Fruit fly (Drosophila melanogaster) whole organism, embryonic: ENCODE results near the gene CG15740.
A peak's percentile ranks its signal among the peaks of the same experiment; 100 is the strongest.

ENCODE experiments used
- CG11247 ChIP-seq: fragments of 200-800 bp; sonication (Bioruptor generic); IDR thresholded peaks from 2 replicates; pipeline ENCODE4 v1.3.6; 2022; ENCODE audit warnings: missing biosample characterization, missing genetic modification characterization
- CG11695 ChIP-seq: fragments of 200-800 bp; sonication (Bioruptor generic); IDR thresholded peaks from 3 replicates; pipeline ENCODE4 v1.3.6; 2022; ENCODE audit warnings: missing biosample characterization, missing genetic modification characterization
- CG12236 ChIP-seq: fragments of 200-800 bp; sonication (Bioruptor generic); optimal IDR thresholded peaks from 2 replicates; lab custom pipeline; 2016; ENCODE audit warnings: missing biosample characterization, missing genetic modification characterization
- CG14014 ChIP-seq: fragments of 200-800 bp; sonication (Bioruptor generic); IDR thresholded peaks from 2 replicates; pipeline ENCODE4 v1.3.6; 2022; ENCODE audit warnings: missing biosample characterization, missing genetic modification characterization
- CG16779 ChIP-seq: fragments of 200-800 bp; sonication (Bioruptor generic); IDR thresholded peaks from 2 replicates; pipeline ENCODE4 v1.3.6; 2022; ENCODE audit warnings: missing biosample characterization, missing genetic modification characterization
- CG17612 ChIP-seq: fragments of 200-800 bp; sonication (Bioruptor generic); IDR thresholded peaks from 2 replicates; pipeline ENCODE4 v1.3.6; 2022; ENCODE audit warnings: missing biosample characterization, missing genetic modification characterization
- CG2199 ChIP-seq: fragments of 200-800 bp; sonication (Bioruptor generic); IDR thresholded peaks from 3 replicates; pipeline ENCODE4 v1.3.6; 2022; ENCODE audit warnings: missing biosample characterization, missing genetic modification characterization
- CG31441 ChIP-seq: fragments of 200-800 bp; sonication (Bioruptor generic); IDR thresholded peaks from 2 replicates; pipeline ENCODE4 v1.3.6; 2022; ENCODE audit warnings: missing biosample characterization, missing genetic modification characterization
- CG32532 ChIP-seq: fragments of 200-800 bp; sonication (Bioruptor generic); IDR thresholded peaks from 2 replicates; pipeline ENCODE4 v1.3.6; 2022; ENCODE audit warnings: missing biosample characterization, missing genetic modification characterization
- CG33557 ChIP-seq: fragments of 200-800 bp; sonication (Bioruptor generic); optimal IDR thresholded peaks from 2 replicates; lab custom pipeline; 2019; ENCODE audit warnings: missing biosample characterization, mild to moderate bottlenecking, missing genetic modification characterization, moderate library complexity
- CG3407 ChIP-seq: fragments of 200-800 bp; sonication (Bioruptor generic); optimal IDR thresholded peaks from 2 replicates; lab custom pipeline; 2018; ENCODE audit warnings: missing biosample characterization, mild to moderate bottlenecking, missing genetic modification characterization
- CG5180 ChIP-seq: fragments of 200-800 bp; sonication (Bioruptor generic); optimal IDR thresholded peaks from 3 replicates; lab custom pipeline; 2017; ENCODE audit warnings: missing biosample characterization, missing genetic modification characterization, mild to moderate bottlenecking, moderate library complexity, missing genetic modification reagents
- CG7963 ChIP-seq: fragments of 200-800 bp; sonication (Bioruptor generic); IDR thresholded peaks from 3 replicates; pipeline ENCODE4 v1.3.6; 2022; ENCODE audit warnings: missing biosample characterization, missing genetic modification characterization; ENCODE audit not compliant: partially characterized antibody
- CG8089 ChIP-seq: fragments of 200-800 bp; sonication (Bioruptor generic); optimal IDR thresholded peaks from 3 replicates; lab custom pipeline; 2016; ENCODE audit warnings: missing biosample characterization, missing genetic modification characterization
- CG8765 ChIP-seq: fragments of 200-800 bp; sonication (Bioruptor generic); IDR thresholded peaks from 2 replicates; pipeline ENCODE4 v1.3.6; 2022; ENCODE audit warnings: missing biosample characterization, missing genetic modification characterization
- Camta ChIP-seq: fragments of 200-800 bp; sonication (Bioruptor generic); optimal IDR thresholded peaks from 2 replicates; lab custom pipeline; 2016; ENCODE audit warnings: missing biosample characterization, missing genetic modification characterization
- CoRest ChIP-seq: fragments of 200-800 bp; sonication (Bioruptor generic); optimal IDR thresholded peaks from 3 replicates; lab custom pipeline; 2018; ENCODE audit warnings: missing biosample characterization, mild to moderate bottlenecking, missing genetic modification characterization, moderate library complexity
- Doc3 ChIP-seq: fragments of 200-800 bp; sonication (Bioruptor generic); IDR thresholded peaks from 3 replicates; pipeline ENCODE4 v1.3.6; 2022; ENCODE audit warnings: missing biosample characterization, missing genetic modification characterization; ENCODE audit not compliant: partially characterized antibody
- Dref ChIP-seq: fragments of 200-800 bp; sonication (Bioruptor generic); IDR thresholded peaks from 2 replicates; pipeline ENCODE4 v1.3.6; 2022; ENCODE audit warnings: missing biosample characterization, missing genetic modification characterization
- Ets97D ChIP-seq: fragments of 200-800 bp; sonication (Bioruptor generic); optimal IDR thresholded peaks from 3 replicates; lab custom pipeline; 2016; ENCODE audit warnings: missing biosample characterization, missing genetic modification characterization
- MBD-R2 ChIP-seq: fragments of 200-800 bp; sonication (Bioruptor generic); IDR thresholded peaks from 2 replicates; pipeline ENCODE4 v1.3.6; 2022; ENCODE audit warnings: missing biosample characterization, missing genetic modification characterization
- MTF-1 ChIP-seq: fragments of 200-800 bp; sonication (Bioruptor generic); optimal IDR thresholded peaks from 2 replicates; lab custom pipeline; 2018; ENCODE audit warnings: missing biosample characterization, mild to moderate bottlenecking, missing genetic modification characterization, borderline replicate concordance
- NfI ChIP-seq: fragments of 200-800 bp; sonication (Bioruptor generic); optimal IDR thresholded peaks from 3 replicates; lab custom pipeline; 2018; ENCODE audit warnings: missing biosample characterization, mild to moderate bottlenecking, missing genetic modification characterization, moderate library complexity
- Pdp1 ChIP-seq, 2 experiments: fragments of 200-800 bp; sonication (Bioruptor generic); optimal IDR thresholded peaks; 3 replicates each; lab custom pipeline; 2016; ENCODE audit warnings: missing biosample characterization in 2 of 2, missing genetic modification characterization in 2 of 2, mild to moderate bottlenecking in 1 of 2, moderate library complexity in 1 of 2
- Rfx ChIP-seq: fragments of 200-800 bp; sonication (Bioruptor generic); IDR thresholded peaks from 2 replicates; pipeline ENCODE4 v1.3.6; 2022; ENCODE audit warnings: missing biosample characterization, missing genetic modification characterization
- Sox100B ChIP-seq: fragments of 200-800 bp; sonication (Bioruptor generic); optimal IDR thresholded peaks from 3 replicates; lab custom pipeline; 2018; ENCODE audit warnings: missing biosample characterization, mild to moderate bottlenecking, missing genetic modification characterization
- ato ChIP-seq: fragments of 200-800 bp; sonication (Bioruptor generic); IDR thresholded peaks from 2 replicates; pipeline ENCODE4 v1.3.6; 2022; ENCODE audit warnings: missing biosample characterization, missing genetic modification characterization; ENCODE audit not compliant: partially characterized antibody
- bigmax ChIP-seq: fragments of 200-800 bp; sonication (Bioruptor generic); optimal IDR thresholded peaks from 2 replicates; lab custom pipeline; 2018; ENCODE audit warnings: missing biosample characterization, mild to moderate bottlenecking, missing genetic modification characterization
- cato ChIP-seq: fragments of 200-800 bp; sonication (Bioruptor generic); optimal IDR thresholded peaks from 2 replicates; lab custom pipeline; 2016; ENCODE audit warnings: missing biosample characterization, missing genetic modification characterization, borderline replicate concordance
- ci ChIP-seq: fragments of 200-800 bp; sonication (Bioruptor generic); IDR thresholded peaks from 3 replicates; pipeline ENCODE4 v1.3.6; 2022; ENCODE audit warnings: missing biosample characterization, missing genetic modification characterization
- dpn ChIP-seq, 2 experiments: fragments of 200-800 bp; sonication (Bioruptor generic); optimal IDR thresholded peaks; 3 replicates each; lab custom pipeline; 2016; ENCODE audit warnings: missing biosample characterization in 2 of 2, missing genetic modification characterization in 2 of 2
- emc ChIP-seq: fragments of 200-800 bp; sonication (Bioruptor generic); optimal IDR thresholded peaks from 2 replicates; lab custom pipeline; 2016; ENCODE audit warnings: missing biosample characterization, missing genetic modification characterization
- fd96Cb ChIP-seq: fragments of 200-800 bp; sonication (Bioruptor generic); optimal IDR thresholded peaks from 2 replicates; lab custom pipeline; 2018; ENCODE audit warnings: missing biosample characterization, mild to moderate bottlenecking, missing genetic modification characterization, moderate library complexity
- grn ChIP-seq: fragments of 200-800 bp; sonication (Bioruptor generic); optimal IDR thresholded peaks from 3 replicates; lab custom pipeline; 2017; ENCODE audit warnings: missing biosample characterization, missing genetic modification characterization
- gro ChIP-seq: fragments of 200-800 bp; sonication (Bioruptor generic); optimal IDR thresholded peaks from 2 replicates; lab custom pipeline; 2016; ENCODE audit warnings: missing biosample characterization, missing genetic modification characterization
- ham ChIP-seq: fragments of 200-800 bp; sonication (Bioruptor generic); IDR thresholded peaks from 2 replicates; pipeline ENCODE4 v1.3.6; 2022; ENCODE audit warnings: missing biosample characterization, missing genetic modification characterization
- hth ChIP-seq: fragments of >200 bp; optimal IDR thresholded peaks from 2 replicates; lab custom pipeline; 2017; ENCODE audit warnings: inconsistent platforms
- klu ChIP-seq: fragments of 200-800 bp; sonication (Bioruptor generic); IDR thresholded peaks from 2 replicates; pipeline ENCODE4 v1.3.6; 2022; ENCODE audit warnings: missing biosample characterization, missing genetic modification characterization
- psq ChIP-seq: fragments of 200-800 bp; sonication (Bioruptor generic); optimal IDR thresholded peaks from 2 replicates; lab custom pipeline; 2017; ENCODE audit warnings: missing biosample characterization, missing genetic modification characterization
- repo ChIP-seq: fragments of 200-800 bp; sonication (Bioruptor generic); optimal IDR thresholded peaks from 2 replicates; lab custom pipeline; 2016; ENCODE audit warnings: missing biosample characterization, missing genetic modification characterization
- rib ChIP-seq: fragments of 200-800 bp; sonication (Bioruptor generic); IDR thresholded peaks from 2 replicates; pipeline ENCODE4 v1.3.6; 2022; ENCODE audit warnings: missing biosample characterization, missing genetic modification characterization
- shn ChIP-seq: fragments of 200-800 bp; sonication (Bioruptor generic); optimal IDR thresholded peaks from 3 replicates; lab custom pipeline; 2016; ENCODE audit warnings: missing biosample characterization, missing genetic modification characterization
- slbo ChIP-seq: fragments of 200-800 bp; sonication (Bioruptor generic); IDR thresholded peaks from 2 replicates; pipeline ENCODE4 v1.3.6; 2022; ENCODE audit warnings: missing biosample characterization, missing genetic modification characterization
- sob ChIP-seq: fragments of 200-800 bp; sonication (Bioruptor generic); IDR thresholded peaks from 2 replicates; pipeline ENCODE4 v1.3.6; 2022; ENCODE audit warnings: missing biosample characterization, missing genetic modification characterization
- tna ChIP-seq: fragments of 200-800 bp; sonication (Bioruptor generic); IDR thresholded peaks from 2 replicates; pipeline ENCODE4 v1.3.6; 2022; ENCODE audit warnings: missing biosample characterization, missing genetic modification characterization; ENCODE audit not compliant: partially characterized antibody
- usp ChIP-seq: fragments of >200 bp; optimal IDR thresholded peaks from 2 replicates; lab custom pipeline; 2017; ENCODE audit warnings: missing biosample characterization, missing genetic modification characterization
- vnd ChIP-seq: fragments of 200-800 bp; sonication (Bioruptor generic); IDR thresholded peaks from 3 replicates; pipeline ENCODE4 v1.3.6; 2022; ENCODE audit warnings: missing biosample characterization, missing genetic modification characterization; ENCODE audit not compliant: partially characterized antibody
- wor ChIP-seq: fragments of 200-800 bp; sonication (Bioruptor generic); IDR thresholded peaks from 2 replicates; pipeline ENCODE4 v1.3.6; 2022; ENCODE audit warnings: missing biosample characterization, missing genetic modification characterization
- zen2 ChIP-seq: fragments of 200-800 bp; sonication (Bioruptor generic); IDR thresholded peaks from 3 replicates; pipeline ENCODE4 v1.3.6; 2022; ENCODE audit warnings: missing biosample characterization, missing genetic modification characterization; ENCODE audit not compliant: partially characterized antibody

Gene CG15740

DNA sequence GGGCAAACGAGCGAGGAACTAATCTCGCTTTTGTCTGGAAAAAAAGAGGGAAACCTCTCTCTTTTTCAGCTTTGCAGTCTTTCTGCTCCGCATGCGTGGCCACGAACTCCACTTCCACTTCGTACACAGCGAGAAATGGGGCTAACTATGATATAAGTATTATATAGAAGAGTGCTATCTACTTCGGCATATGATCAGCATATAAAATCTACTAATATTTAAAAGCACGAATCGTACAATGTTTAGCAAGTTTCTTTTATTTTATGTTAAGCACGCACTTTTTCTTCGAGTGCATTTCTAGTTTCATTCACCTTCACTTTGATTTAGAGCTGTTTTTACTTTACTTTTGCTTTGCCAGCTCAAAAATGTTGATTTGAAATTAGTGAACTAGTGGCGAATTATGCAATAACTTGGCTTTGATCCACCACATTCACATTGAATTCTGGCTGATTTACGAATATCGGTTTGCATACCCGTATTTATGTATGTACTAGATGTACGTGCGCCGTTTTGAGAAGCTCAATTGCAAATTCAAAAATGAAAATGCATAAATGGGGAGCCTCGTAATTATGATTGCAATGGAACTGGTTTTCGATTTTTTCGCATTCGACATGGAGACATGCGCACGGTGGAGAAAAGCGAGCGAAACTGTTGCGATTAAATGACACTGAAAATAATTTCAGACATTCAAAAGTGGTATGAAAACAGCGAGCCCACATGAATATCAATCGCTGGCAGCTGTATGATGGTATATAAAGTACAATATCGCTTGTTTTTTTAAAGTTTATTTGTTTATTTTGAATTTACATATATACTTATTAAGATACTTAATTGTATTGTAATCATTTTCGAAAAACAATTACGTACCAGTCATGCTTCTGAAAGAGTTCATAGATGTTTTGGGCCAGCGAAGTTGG, 11.9 kb upstream of the CG15740 start (continued):
- TF ChIP-seq Dref (no peak), CG8089 (GFP tag; lab: Kevin White, UChicago) (peak; percentile 26), hth (lab: Kevin White, UChicago) (no peak), Sox100B (GFP tag; lab: Kevin White, UChicago) (peak; percentile 71), emc (GFP tag; lab: Kevin White, UChicago) (no peak), tna (GFP tag; lab: Robert Waterston, UW) (no peak), vnd (GFP tag; lab: Robert Waterston, UW) (no peak), CG3407 (GFP tag; lab: Kevin White, UChicago) (peak; percentile 59), slbo (GFP tag; lab: Robert Waterston, UW) (peak; percentile 63), CG32532 (GFP tag; lab: Robert Waterston, UW) (peak; percentile 84), CG14014 (GFP tag; lab: Robert Waterston, UW) (peak; percentile 88), fd96Cb (peak; percentile 63), zen2 (GFP tag; lab: Robert Waterston, UW) (no peak), dpn (GFP tag; optimal IDR thresholded peaks at IDR 0.05; lab: Kevin White, UChicago) (peak; percentile 62 to 79), usp (GFP tag; lab: Kevin White, UChicago) (no peak), bigmax (GFP tag; lab: Kevin White, UChicago) (no peak), Ets97D (GFP tag; lab: Kevin White, UChicago) (peak; percentile 52), CG8765 (GFP tag; lab: Robert Waterston, UW) (peak; percentile 50; the same call in 1 of the 2 replicates), wor (GFP tag; lab: Robert Waterston, UW) (peak; percentile 42; the same call in 1 of the 2 replicates), shn (GFP tag; lab: Kevin White, UChicago) (peak; percentile 6), Pdp1 (GFP tag; optimal IDR thresholded peaks at IDR 0.05; lab: Kevin White, UChicago) (peak; percentile 81 to 82), MTF-1 (GFP tag; lab: Kevin White, UChicago) (peak; percentile 46), ham (no peak), psq (no peak), gro (GFP tag; lab: Kevin White, UChicago) (peak; percentile 54), Camta (peak; percentile 81), rib (GFP tag; lab: Robert Waterston, UW) (peak; percentile 51; the same call in 1 of the 2 replicates), sob (peak; percentile 81), ci (GFP tag; lab: Robert Waterston, UW) (peak; percentile 97), Rfx (GFP tag; lab: Robert Waterston, UW) (peak; percentile 84), CG7963 (GFP tag; lab: Robert Waterston, UW) (no peak), NfI (peak; percentile 60), MBD-R2 (no peak), CG17612 (GFP tag; lab: Robert Waterston, UW) (peak; percentile 25; the same call in 1 of the 2 replicates), CG12236 (peak; percentile 22), CoRest (tag; lab: Kevin White, UChicago) (peak; percentile 72), CG31441 (peak; percentile 91), cato (GFP tag; lab: Kevin White, UChicago) (peak; percentile 29), CG16779 (GFP tag; lab: Robert Waterston, UW) (no peak), CG2199 (peak; percentile 62; the same call in 2 of the 3 replicates), Doc3 (GFP tag; lab: Robert Waterston, UW) (no peak), grn (GFP tag; lab: Kevin White, UChicago) (peak; percentile 22), CG11695 (GFP tag; lab: Robert Waterston, UW) (peak; percentile 81), klu (GFP tag; lab: Robert Waterston, UW) (peak; percentile 67), repo (no peak), CG33557 (GFP tag; lab: Kevin White, UChicago) (peak; percentile 53), ato (no peak), CG5180 (GFP tag; lab: Kevin White, UChicago) (peak; percentile 37), CG11247 (GFP tag; lab: Robert Waterston, UW) (peak; percentile 66)
